Worm (Caenorhabditis elegans): ENCODE data around the gene unc-96.

unc-96 gene

DNA sequence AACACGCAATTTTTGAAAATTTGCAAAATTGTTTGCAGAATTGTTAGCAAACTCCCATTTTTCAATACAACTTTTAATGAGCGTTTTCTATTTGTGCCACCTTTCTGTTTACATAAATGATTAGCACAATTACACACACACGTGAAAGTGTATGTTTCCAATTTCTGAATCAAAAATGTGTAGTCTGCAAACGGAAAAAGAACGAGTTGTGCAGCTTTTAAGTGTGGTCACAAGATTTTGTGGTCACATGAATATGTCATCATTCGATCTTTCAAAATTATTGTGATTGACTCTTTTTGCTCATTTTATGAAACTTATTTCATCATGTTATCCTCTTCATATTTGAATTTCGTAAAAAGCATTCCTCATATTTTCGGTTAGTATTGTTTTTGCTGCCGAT lies 20.4 kb downstream of the unc-96 start:
- peak; percentile 73 for TF ChIP-seq lin-14 (GFP tag; optimal IDR thresholded peaks at IDR 0.05)
- TF ChIP-seq nhr-47 (tag; optimal IDR thresholded peaks at IDR 0.05): peak; percentile 25
- TF ChIP-seq dsc-1 (tag; optimal IDR thresholded peaks at IDR 0.05): peak; percentile 9
- TF ChIP-seq ceh-90 (tag; optimal IDR thresholded peaks at IDR 0.05): no peak
- no peak for TF ChIP-seq nhr-85 (tag)
- no peak for TF ChIP-seq egl-27 (tag; optimal IDR thresholded peaks at IDR 0.05)
- no peak for TF ChIP-seq efl-1 (optimal IDR thresholded peaks at IDR 0.05)
- peak in 1 of 2 experiments; percentile 60 for TF ChIP-seq efl-1 (GFP tag; optimal IDR thresholded peaks at IDR 0.05 in 1 of 2)
- no peak for TF ChIP-seq hpl-2 (GFP tag; optimal IDR thresholded peaks at IDR 0.05)
- no peak for TF ChIP-seq nhr-11 (tag; optimal IDR thresholded peaks at IDR 0.05)
- no peak for TF ChIP-seq fkh-4 (tag; optimal IDR thresholded peaks at IDR 0.05; ENCODE audit: borderline replicate concordance)
- TF ChIP-seq lin-13 (GFP tag; optimal IDR thresholded peaks at IDR 0.05): no peak
- peak; percentile 35 for TF ChIP-seq jun-1 (tag; optimal IDR thresholded peaks at IDR 0.05)
- TF ChIP-seq lin-39 (tag; optimal IDR thresholded peaks at IDR 0.05): no peak
- TF ChIP-seq sox-4 (tag; optimal IDR thresholded peaks at IDR 0.05): no peak
- peak; percentile 65 for TF ChIP-seq ceh-8 (GFP tag; optimal IDR thresholded peaks at IDR 0.05)
- no peak for TF ChIP-seq nhr-84 (tag; optimal IDR thresholded peaks at IDR 0.05)
- peak; percentile 30 for TF ChIP-seq lir-3 (tag; optimal IDR thresholded peaks at IDR 0.05; ENCODE audit: poor library complexity)
- TF ChIP-seq C04F5.9 (tag; optimal IDR thresholded peaks at IDR 0.05): no peak
- no peak for TF ChIP-seq aha-1 (tag; optimal IDR thresholded peaks at IDR 0.05)
- no peak for TF ChIP-seq isw-1 (GFP tag; IDR thresholded peaks at IDR 0.05)
- peak in 1 of 2 experiments; percentile 27 for TF ChIP-seq mdl-1 (tag; optimal IDR thresholded peaks at IDR 0.05)
- no peak for TF ChIP-seq pax-3 (tag; optimal IDR thresholded peaks at IDR 0.05)
- TF ChIP-seq nhr-20 (tag; optimal IDR thresholded peaks at IDR 0.05): peak; percentile 49
- TF ChIP-seq sptf-1 (tag; optimal IDR thresholded peaks at IDR 0.05): no peak
- TF ChIP-seq zip-4 (GFP tag; optimal IDR thresholded peaks at IDR 0.05): no peak
- peak in 1 of 2 experiments; percentile 45 for TF ChIP-seq lin-35 (GFP tag; optimal IDR thresholded peaks at IDR 0.05)
- TF ChIP-seq fkh-8 (tag; optimal IDR thresholded peaks at IDR 0.05): peak; percentile 44
- TF ChIP-seq sup-37 (GFP tag; optimal IDR thresholded peaks at IDR 0.05): no peak
- no peak for TF ChIP-seq C16A3.4 (tag; optimal IDR thresholded peaks at IDR 0.05)
- no peak for TF ChIP-seq unc-62 (GFP tag; optimal IDR thresholded peaks at IDR 0.05)
- TF ChIP-seq egl-13 (tag; optimal IDR thresholded peaks at IDR 0.05): peak; percentile 62
- no peak for TF ChIP-seq unc-98 (GFP tag; IDR thresholded peaks at IDR 0.05)
- no peak for TF ChIP-seq rnt-1 (tag; optimal IDR thresholded peaks at IDR 0.05)
- no peak for TF ChIP-seq ces-1 (GFP tag; optimal IDR thresholded peaks at IDR 0.05)
- TF ChIP-seq efl-3 (GFP tag; optimal IDR thresholded peaks at IDR 0.05): no peak
- no peak for TF ChIP-seq snu-23 (GFP tag; optimal IDR thresholded peaks at IDR 0.05)
- no peak for TF ChIP-seq ceh-88 (GFP tag; IDR thresholded peaks at IDR 0.05)
- TF ChIP-seq skn-1 (tag; optimal IDR thresholded peaks at IDR 0.05): peak; percentile 70
- TF ChIP-seq lsy-2 (tag; optimal IDR thresholded peaks at IDR 0.05): peak; percentile 6 to 15
- TF ChIP-seq elt-2 (tag; optimal IDR thresholded peaks at IDR 0.05): peak; percentile 64
- no peak for TF ChIP-seq vab-15 (tag; optimal IDR thresholded peaks at IDR 0.05)
- TF ChIP-seq tlp-1 (tag; optimal IDR thresholded peaks at IDR 0.05): no peak
- peak; percentile 54 for TF ChIP-seq nhr-71 (tag; optimal IDR thresholded peaks at IDR 0.05)
- peak; percentile 31 for TF ChIP-seq nhr-90 (tag; optimal IDR thresholded peaks at IDR 0.05; ENCODE audit: poor library complexity)
